Fruit fly (Drosophila melanogaster) whole organism, embryonic: ENCODE data around the gene CG11279.

ENCODE experiments used
- BEAF-32 ChIP-seq: fragments of 200-800 bp; sonication (Bioruptor generic); optimal IDR thresholded peaks from 3 replicates; lab custom pipeline; 2017; ENCODE audit warnings: missing biosample characterization, missing genetic modification characterization, mild to moderate bottlenecking, moderate library complexity, missing genetic modification reagents
- CG10274 ChIP-seq: fragments of 200-800 bp; sonication (Bioruptor generic); optimal IDR thresholded peaks from 3 replicates; lab custom pipeline; 2017; ENCODE audit warnings: missing biosample characterization, mild to moderate bottlenecking, missing genetic modification characterization
- CG13287 ChIP-seq: fragments of 200-800 bp; sonication (Bioruptor generic); IDR thresholded peaks from 2 replicates; pipeline ENCODE4 v1.3.6; 2022; ENCODE audit warnings: missing biosample characterization, missing genetic modification characterization; ENCODE audit not compliant: partially characterized antibody
- CG15479 ChIP-seq: fragments of 200-800 bp; sonication (Bioruptor generic); optimal IDR thresholded peaks from 3 replicates; lab custom pipeline; 2019; ENCODE audit warnings: missing biosample characterization, mild to moderate bottlenecking, missing genetic modification characterization, moderate library complexity
- CG1603 ChIP-seq: fragments of 200-800 bp; sonication (Bioruptor generic); optimal IDR thresholded peaks from 2 replicates; lab custom pipeline; 2019; ENCODE audit warnings: missing biosample characterization, mild to moderate bottlenecking, missing genetic modification characterization, moderate library complexity
- CG18011 ChIP-seq: fragments of 200-800 bp; sonication (Bioruptor generic); optimal IDR thresholded peaks from 2 replicates; lab custom pipeline; 2017; ENCODE audit warnings: missing biosample characterization, missing genetic modification characterization, mild to moderate bottlenecking, moderate library complexity, missing genotype
- CG18262 ChIP-seq: fragments of 200-800 bp; optimal IDR thresholded peaks from 3 replicates; lab custom pipeline; 2019; ENCODE audit warnings: missing biosample characterization, mild to moderate bottlenecking, missing genetic modification characterization, moderate library complexity
- CG18619 ChIP-seq: fragments of 200-800 bp; sonication (Bioruptor generic); optimal IDR thresholded peaks from 3 replicates; lab custom pipeline; 2017; ENCODE audit warnings: missing biosample characterization, mild to moderate bottlenecking, missing genetic modification characterization
- CG33213 ChIP-seq: fragments of 200-800 bp; sonication (Bioruptor generic); optimal IDR thresholded peaks from 3 replicates; lab custom pipeline; 2016; ENCODE audit warnings: missing biosample characterization, missing genetic modification characterization
- CG34224 ChIP-seq: fragments of 200-800 bp; sonication (Bioruptor generic); IDR thresholded peaks from 3 replicates; pipeline ENCODE4 v1.3.6; 2022; ENCODE audit warnings: missing biosample characterization, missing genetic modification characterization; ENCODE audit not compliant: partially characterized antibody
- CG6791 ChIP-seq: fragments of 200-800 bp; sonication (Bioruptor generic); IDR thresholded peaks from 3 replicates; pipeline ENCODE4 v1.3.6; 2022; ENCODE audit warnings: missing biosample characterization, missing genetic modification characterization; ENCODE audit not compliant: partially characterized antibody
- CG7963 ChIP-seq: fragments of 200-800 bp; sonication (Bioruptor generic); IDR thresholded peaks from 3 replicates; pipeline ENCODE4 v1.3.6; 2022; ENCODE audit warnings: missing biosample characterization, missing genetic modification characterization; ENCODE audit not compliant: partially characterized antibody
- CG8290 ChIP-seq, 3 experiments: fragments of 200-800 bp; sonication (Bioruptor generic); optimal IDR thresholded peaks; 2 replicates each; lab custom pipeline; 2016 to 2019; ENCODE audit warnings: missing biosample characterization in 3 of 3, missing genetic modification characterization in 3 of 3, mild to moderate bottlenecking in 2 of 3, moderate library complexity in 1 of 3
- CG9797 ChIP-seq: fragments of 200-800 bp; sonication (Bioruptor generic); optimal IDR thresholded peaks from 3 replicates; lab custom pipeline; 2018; ENCODE audit warnings: missing biosample characterization, mild to moderate bottlenecking, missing genetic modification characterization
- Ets97D ChIP-seq: fragments of 200-800 bp; sonication (Bioruptor generic); optimal IDR thresholded peaks from 3 replicates; lab custom pipeline; 2016; ENCODE audit warnings: missing biosample characterization, missing genetic modification characterization
- Hsf ChIP-seq: fragments of 200-800 bp; sonication (Bioruptor generic); optimal IDR thresholded peaks from 3 replicates; lab custom pipeline; 2016; ENCODE audit warnings: missing biosample characterization, missing genetic modification characterization
- MBD-R2 ChIP-seq: fragments of 200-800 bp; sonication (Bioruptor generic); IDR thresholded peaks from 2 replicates; pipeline ENCODE4 v1.3.6; 2022; ENCODE audit warnings: missing biosample characterization, missing genetic modification characterization
- MESR4 ChIP-seq: fragments of 200-800 bp; sonication (Bioruptor generic); optimal IDR thresholded peaks from 2 replicates; lab custom pipeline; 2018; ENCODE audit warnings: missing biosample characterization, mild to moderate bottlenecking, missing genetic modification characterization, moderate library complexity
- Max ChIP-seq: fragments of 200-800 bp; sonication (Bioruptor generic); optimal IDR thresholded peaks from 2 replicates; lab custom pipeline; 2016; ENCODE audit warnings: missing biosample characterization, mild to moderate bottlenecking, missing genetic modification characterization
- Med ChIP-seq: fragments of 200-800 bp; sonication (Bioruptor generic); peaks from one replicate; lab custom pipeline; 2016; ENCODE audit warnings: missing biosample characterization, missing genetic modification characterization, mild to moderate bottlenecking, inconsistent platforms, moderate library complexity
- Opbp ChIP-seq: fragments of 200-800 bp; sonication (Bioruptor generic); IDR thresholded peaks from 3 replicates; pipeline ENCODE4 v1.3.6; 2022; ENCODE audit warnings: missing biosample characterization, missing genetic modification characterization; ENCODE audit not compliant: partially characterized antibody
- Scr ChIP-seq: fragments of 200-800 bp; sonication (Bioruptor generic); IDR thresholded peaks from 2 replicates; pipeline ENCODE4 v1.3.6; 2022; ENCODE audit warnings: missing biosample characterization, missing genetic modification characterization; ENCODE audit not compliant: partially characterized antibody
- Xrp1 ChIP-seq: fragments of 200-800 bp; sonication (Bioruptor generic); IDR thresholded peaks from 2 replicates; pipeline ENCODE4 v1.3.6; 2022; ENCODE audit warnings: missing biosample characterization, missing genetic modification characterization
- YL-1 ChIP-seq: fragments of 200-800 bp; sonication (Bioruptor generic); optimal IDR thresholded peaks from 3 replicates; lab custom pipeline; 2017; ENCODE audit warnings: missing biosample characterization, mild to moderate bottlenecking, missing genetic modification characterization
- amos ChIP-seq: fragments of 200-800 bp; sonication (Bioruptor generic); IDR thresholded peaks from 2 replicates; pipeline ENCODE4 v1.3.6; 2022; ENCODE audit warnings: missing biosample characterization, missing genetic modification characterization; ENCODE audit not compliant: partially characterized antibody
- fd64A ChIP-seq: fragments of 200-800 bp; sonication (Bioruptor generic); optimal IDR thresholded peaks from 3 replicates; lab custom pipeline; 2018; ENCODE audit warnings: missing biosample characterization, mild to moderate bottlenecking, missing genetic modification characterization
- ftz-f1 ChIP-seq: fragments of 200-800 bp; sonication (Bioruptor generic); optimal IDR thresholded peaks from 2 replicates; lab custom pipeline; 2016; ENCODE audit warnings: missing biosample characterization, missing genetic modification characterization
- gro ChIP-seq: fragments of 200-800 bp; sonication (Bioruptor generic); optimal IDR thresholded peaks from 2 replicates; lab custom pipeline; 2016; ENCODE audit warnings: missing biosample characterization, missing genetic modification characterization
- onecut ChIP-seq: fragments of 200-800 bp; sonication (Bioruptor generic); IDR thresholded peaks from 2 replicates; pipeline ENCODE4 v1.3.6; 2022; ENCODE audit warnings: missing biosample characterization, missing genetic modification characterization
- pzg ChIP-seq: fragments of 200-800 bp; sonication (Bioruptor generic); optimal IDR thresholded peaks from 3 replicates; lab custom pipeline; 2018; ENCODE audit warnings: missing biosample characterization, mild to moderate bottlenecking, missing genetic modification characterization, moderate library complexity
- run ChIP-seq: fragments of 200-800 bp; sonication (Bioruptor generic); optimal IDR thresholded peaks from 3 replicates; lab custom pipeline; 2018; ENCODE audit warnings: missing biosample characterization, mild to moderate bottlenecking, missing genetic modification characterization
- sima ChIP-seq: fragments of 200-800 bp; sonication (Bioruptor generic); optimal IDR thresholded peaks from 2 replicates; lab custom pipeline; 2016; ENCODE audit warnings: missing biosample characterization, missing genetic modification characterization
- slou ChIP-seq: fragments of 200-800 bp; sonication (Bioruptor generic); optimal IDR thresholded peaks from 3 replicates; lab custom pipeline; 2016; ENCODE audit warnings: missing biosample characterization, missing genetic modification characterization
- stwl ChIP-seq: fragments of 200-800 bp; sonication (Bioruptor generic); optimal IDR thresholded peaks from 3 replicates; lab custom pipeline; 2018; ENCODE audit warnings: missing biosample characterization, mild to moderate bottlenecking, missing genetic modification characterization, moderate library complexity
- tna ChIP-seq: fragments of 200-800 bp; sonication (Bioruptor generic); IDR thresholded peaks from 2 replicates; pipeline ENCODE4 v1.3.6; 2022; ENCODE audit warnings: missing biosample characterization, missing genetic modification characterization; ENCODE audit not compliant: partially characterized antibody
- trem ChIP-seq: fragments of 200-800 bp; optimal IDR thresholded peaks from 3 replicates; lab custom pipeline; 2019; ENCODE audit warnings: missing biosample characterization, mild to moderate bottlenecking, missing genetic modification characterization, moderate library complexity
- unc-4 ChIP-seq: fragments of 200-800 bp; sonication (Bioruptor generic); IDR thresholded peaks from 2 replicates; pipeline ENCODE4 v1.3.6; 2022; ENCODE audit warnings: missing biosample characterization, missing genetic modification characterization; ENCODE audit not compliant: partially characterized antibody
- vnd ChIP-seq: fragments of 200-800 bp; sonication (Bioruptor generic); IDR thresholded peaks from 3 replicates; pipeline ENCODE4 v1.3.6; 2022; ENCODE audit warnings: missing biosample characterization, missing genetic modification characterization; ENCODE audit not compliant: partially characterized antibody
- zen ChIP-seq: fragments of 200-800 bp; sonication (Bioruptor generic); optimal IDR thresholded peaks from 3 replicates; lab custom pipeline; 2018; ENCODE audit warnings: missing biosample characterization, mild to moderate bottlenecking, missing genetic modification characterization, moderate library complexity

Gene CG11279

DNA sequence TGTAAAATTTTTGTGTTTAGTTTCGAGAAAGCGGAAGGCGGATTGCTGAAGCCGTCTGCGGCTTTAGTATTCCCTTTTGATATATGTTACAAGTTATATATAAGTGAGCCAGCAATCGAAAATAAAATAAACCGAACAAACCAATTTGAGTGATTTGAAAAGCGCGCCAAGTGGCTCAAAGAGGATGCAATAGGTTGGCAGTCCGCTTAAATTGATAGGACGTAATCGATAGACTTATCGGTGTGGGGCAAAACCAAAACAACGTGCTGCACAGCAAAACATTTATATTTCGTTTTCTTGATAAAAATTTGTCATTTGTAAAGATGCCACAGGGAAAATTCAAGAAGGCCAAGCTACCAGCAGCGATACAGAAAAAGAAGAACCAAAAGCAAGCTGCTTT is at the start of gene CG11279 (continued):
- TF ChIP-seq gro: peak; percentile 13
- TF ChIP-seq MESR4: peak; percentile 58
- peak; percentile 73 for TF ChIP-seq BEAF-32 (GFP tag; lab: Kevin White, UChicago)
- no peak for TF ChIP-seq CG18619 (GFP tag; lab: Kevin White, UChicago)
- TF ChIP-seq CG13287 (GFP tag; lab: Robert Waterston, UW): peak; percentile 89
- TF ChIP-seq unc-4 (GFP tag; lab: Robert Waterston, UW): peak; percentile 68
- no peak for TF ChIP-seq Hsf
- TF ChIP-seq vnd (GFP tag; lab: Robert Waterston, UW): peak; percentile 54; the same call in 1 of the 3 replicates
- TF ChIP-seq YL-1 (GFP tag; lab: Kevin White, UChicago): peak; percentile 67
- peak; percentile 61; the same call in 1 of the 2 replicates for TF ChIP-seq MBD-R2
- no peak for TF ChIP-seq fd64A (GFP tag; lab: Kevin White, UChicago)
- TF ChIP-seq CG18011 (GFP tag; lab: Kevin White, UChicago): peak; percentile 4
- TF ChIP-seq zen (tag; lab: Kevin White, UChicago): no peak
- peak; percentile 100 for TF ChIP-seq trem
- TF ChIP-seq stwl (tag; lab: Kevin White, UChicago): peak; percentile 53
- TF ChIP-seq CG15479 (GFP tag; lab: Kevin White, UChicago): peak; percentile 14
- peak; percentile 85 for TF ChIP-seq CG34224 (GFP tag; lab: Robert Waterston, UW)
- 0 out of 2 replicates have a peak, but pooled peaks have one; percentile 18 for TF ChIP-seq Xrp1
- TF ChIP-seq ftz-f1: no peak
- no peak for TF ChIP-seq slou (GFP tag; lab: Kevin White, UChicago)
- TF ChIP-seq pzg: peak; percentile 71
- peak; percentile 78; the same call in 2 of the 3 replicates for TF ChIP-seq CG7963 (GFP tag; lab: Robert Waterston, UW)
- peak; percentile 46 for TF ChIP-seq Max (GFP tag; lab: Kevin White, UChicago)
- peak; percentile 24; the same call in 1 of the 2 replicates for TF ChIP-seq onecut (GFP tag; lab: Robert Waterston, UW)
- no peak for TF ChIP-seq CG33213
- peak; percentile 73 for TF ChIP-seq Scr (GFP tag; lab: Robert Waterston, UW)
- peak; percentile 73 for TF ChIP-seq CG6791
- TF ChIP-seq sima: no peak
- TF ChIP-seq run: no peak
- TF ChIP-seq amos (GFP tag; lab: Robert Waterston, UW): peak; percentile 79
- no peak for TF ChIP-seq CG8290 (GFP tag; optimal IDR thresholded peaks at IDR 0.05; lab: Kevin White, UChicago)
- peak in 1 of 2 experiments; percentile 15 for TF ChIP-seq CG8290 (tag; optimal IDR thresholded peaks at IDR 0.05; lab: Kevin White, UChicago)
- TF ChIP-seq CG1603 (tag; lab: Kevin White, UChicago): peak; percentile 50
- TF ChIP-seq CG9797 (GFP tag; lab: Kevin White, UChicago): peak; percentile 14
- no peak for TF ChIP-seq CG10274 (GFP tag; lab: Kevin White, UChicago)
- TF ChIP-seq CG18262 (tag; lab: Kevin White, UChicago): peak; percentile 6
- peak; percentile 37 for TF ChIP-seq Ets97D (GFP tag; lab: Kevin White, UChicago)
- TF ChIP-seq Opbp (GFP tag; lab: Robert Waterston, UW): peak; percentile 81; the same call in 2 of the 3 replicates
- TF ChIP-seq tna (GFP tag; lab: Robert Waterston, UW): peak; percentile 66
- peak; percentile 83 for TF ChIP-seq Med (GFP tag; lab: Kevin White, UChicago)
